Worm (Caenorhabditis elegans): ENCODE results near the gene ZK945.7.

The ZK945.7 gene

ce11 chrII:10131760-10132159 lies 23.5 kb upstream of the ZK945.7 start, which contains the start of gene F27E5.5:
TSS of gene F27E5.5 (minus strand) at chrII:10131860.
- TF ChIP-seq tbx-7 (tag; optimal IDR thresholded peaks at IDR 0.05) (no peak), sox-2 (GFP tag; IDR thresholded peaks at IDR 0.05) (no peak), pax-1 (tag; optimal IDR thresholded peaks at IDR 0.05) (no peak), K02D7.2 (tag; optimal IDR thresholded peaks at IDR 0.05) (no peak), fax-1 (tag; optimal IDR thresholded peaks at IDR 0.05) (no peak), nhr-232 (tag; optimal IDR thresholded peaks at IDR 0.05) (no peak), ceh-31 (tag; optimal IDR thresholded peaks at IDR 0.05) (no peak), ceh-22 (tag; optimal IDR thresholded peaks at IDR 0.05) (no peak), nhr-11 (tag; optimal IDR thresholded peaks at IDR 0.05) (no peak), odd-2 (tag; optimal IDR thresholded peaks at IDR 0.05) (no peak), eyg-1 (tag; optimal IDR thresholded peaks at IDR 0.05) (no peak), syd-9 (tag; optimal IDR thresholded peaks at IDR 0.05) (no peak), lin-11 (tag; optimal IDR thresholded peaks at IDR 0.05) (no peak), ztf-16 (tag; optimal IDR thresholded peaks at IDR 0.05) (no peak), ahr-1 (tag; optimal IDR thresholded peaks at IDR 0.05) (no peak)

- TF ChIP-seq ceh-18 (tag; optimal IDR thresholded peaks at IDR 0.05) (no peak), unc-3 (GFP tag; conservative IDR thresholded peaks at IDR 0.05) (no peak), unc-3 (tag; optimal IDR thresholded peaks at IDR 0.05) (no peak), pqm-1 (tag; optimal IDR thresholded peaks at IDR 0.05) (no peak), ceh-30 (tag; optimal IDR thresholded peaks at IDR 0.05) (no peak), rnt-1 (tag; optimal IDR thresholded peaks at IDR 0.05) (no peak), elt-4 (tag; optimal IDR thresholded peaks at IDR 0.05) (no peak), zip-5 (tag; optimal IDR thresholded peaks at IDR 0.05) (no peak)
Observed at ce11 chrII:10127389-10127788, 19.1 kb upstream of the ZK945.7 start, which contains the start of gene F27E5.8. TSS of gene F27E5.8 (minus strand) at chrII:10127489.

- no peak for TF ChIP-seq nhr-11 (tag; optimal IDR thresholded peaks at IDR 0.05)
- TF ChIP-seq ceh-9 (tag; optimal IDR thresholded peaks at IDR 0.05) = no peak
- TF ChIP-seq unc-3 (GFP tag; conservative IDR thresholded peaks at IDR 0.05) = no peak
- no peak for TF ChIP-seq unc-3 (tag; optimal IDR thresholded peaks at IDR 0.05)
- no peak for TF ChIP-seq che-1 (tag; optimal IDR thresholded peaks at IDR 0.05)
- TF ChIP-seq ceh-45 (GFP tag; IDR thresholded peaks at IDR 0.05) = no peak
- no peak for TF ChIP-seq zip-5 (tag; optimal IDR thresholded peaks at IDR 0.05)
- TF ChIP-seq gmeb-2 (tag; optimal IDR thresholded peaks at IDR 0.05) = no peak
- no peak for TF ChIP-seq pros-1 (tag; optimal IDR thresholded peaks at IDR 0.05)
- TF ChIP-seq pha-4 (tag; optimal IDR thresholded peaks at IDR 0.05) = no peak
- TF ChIP-seq hlh-30 (tag; optimal IDR thresholded peaks at IDR 0.05; ENCODE audit: insufficient read depth) = no peak
- TF ChIP-seq fkh-10 (GFP tag; optimal IDR thresholded peaks at IDR 0.05) = no peak
- no peak for TF ChIP-seq lim-6 (tag; optimal IDR thresholded peaks at IDR 0.05)
- no peak for TF ChIP-seq sdc-2 (tag; optimal IDR thresholded peaks at IDR 0.05)
- no peak for TF ChIP-seq C08G9.2 (tag; optimal IDR thresholded peaks at IDR 0.05)
- no peak for TF ChIP-seq Y22D7AL.16 (tag; optimal IDR thresholded peaks at IDR 0.05)
- TF ChIP-seq nfya-1 (tag; optimal IDR thresholded peaks at IDR 0.05) = no peak
- no peak for TF ChIP-seq syd-9 (tag; optimal IDR thresholded peaks at IDR 0.05)
- TF ChIP-seq ceh-24 (tag; optimal IDR thresholded peaks at IDR 0.05) = no peak
Observed at ce11 chrII:10122465-10122864, 14.2 kb upstream of the ZK945.7 start, which contains the start of gene F27E5.7. TSS of gene F27E5.7 (plus strand) at chrII:10122765.

- TF ChIP-seq K02D7.2 (tag; optimal IDR thresholded peaks at IDR 0.05) = no peak
- TF ChIP-seq F13H6.1 (tag; optimal IDR thresholded peaks at IDR 0.05) = no peak
- no peak for TF ChIP-seq fkh-6 (tag; optimal IDR thresholded peaks at IDR 0.05)
- no peak for TF ChIP-seq ceh-19 (GFP tag; optimal IDR thresholded peaks at IDR 0.05)
- no peak for TF ChIP-seq zip-5 (tag; optimal IDR thresholded peaks at IDR 0.05)
- no peak for TF ChIP-seq npax-4 (tag; optimal IDR thresholded peaks at IDR 0.05)
- TF ChIP-seq unc-86 (tag; optimal IDR thresholded peaks at IDR 0.05) = no peak
- TF ChIP-seq hlh-15 (tag; optimal IDR thresholded peaks at IDR 0.05) = no peak
- no peak for TF ChIP-seq unc-55 (GFP tag; optimal IDR thresholded peaks at IDR 0.05)
- no peak for TF ChIP-seq sdc-2 (tag; optimal IDR thresholded peaks at IDR 0.05)
- no peak for TF ChIP-seq lin-11 (tag; optimal IDR thresholded peaks at IDR 0.05)
- no peak for TF ChIP-seq ceh-2 (tag; optimal IDR thresholded peaks at IDR 0.05)
- TF ChIP-seq Y22D7AL.16 (tag; optimal IDR thresholded peaks at IDR 0.05) = no peak
- TF ChIP-seq ceh-14 (tag; optimal IDR thresholded peaks at IDR 0.05) = no peak
- TF ChIP-seq pat-9 (tag; optimal IDR thresholded peaks at IDR 0.05) = no peak
- no peak for TF ChIP-seq ets-4 (tag; optimal IDR thresholded peaks at IDR 0.05)
Observed at ce11 chrII:10121725-10122124, 13.4 kb upstream of the ZK945.7 start, which contains the start of gene lov-1. TSS of gene lov-1 (minus strand) at chrII:10121825.
